Fruit fly (Drosophila melanogaster) whole organism, embryonic: ENCODE data around the gene Adh.

ENCODE experiments used
- Ada2b ChIP-seq: fragments of 200-800 bp; sonication (Bioruptor generic); IDR thresholded peaks from 2 replicates; pipeline ENCODE4 v1.3.6; 2022; ENCODE audit warnings: missing biosample characterization, missing genetic modification characterization
- Blimp-1 ChIP-seq: fragments of 200-800 bp; sonication (Bioruptor generic); optimal IDR thresholded peaks from 3 replicates; lab custom pipeline; 2018; ENCODE audit warnings: missing biosample characterization, missing genetic modification characterization, mild to moderate bottlenecking, moderate library complexity, missing genetic modification reagents
- CG10147 ChIP-seq: fragments of 200-800 bp; sonication (Bioruptor generic); optimal IDR thresholded peaks from 2 replicates; lab custom pipeline; 2019; ENCODE audit warnings: missing biosample characterization, mild to moderate bottlenecking, missing genetic modification characterization, moderate library complexity
- CG10209 ChIP-seq: fragments of 200-800 bp; sonication (Bioruptor generic); optimal IDR thresholded peaks from 3 replicates; lab custom pipeline; 2017; ENCODE audit warnings: missing biosample characterization, mild to moderate bottlenecking, missing genetic modification characterization, missing genetic modification reagents
- CG10654 ChIP-seq: fragments of 200-800 bp; sonication (Bioruptor generic); optimal IDR thresholded peaks from 2 replicates; lab custom pipeline; 2016; ENCODE audit warnings: missing biosample characterization, missing genetic modification characterization
- CG11695 ChIP-seq: fragments of 200-800 bp; sonication (Bioruptor generic); IDR thresholded peaks from 3 replicates; pipeline ENCODE4 v1.3.6; 2022; ENCODE audit warnings: missing biosample characterization, missing genetic modification characterization
- CG12236 ChIP-seq: fragments of 200-800 bp; sonication (Bioruptor generic); optimal IDR thresholded peaks from 2 replicates; lab custom pipeline; 2016; ENCODE audit warnings: missing biosample characterization, missing genetic modification characterization
- CG12659 ChIP-seq: fragments of 200-800 bp; sonication (Bioruptor generic); optimal IDR thresholded peaks from 3 replicates; lab custom pipeline; 2017; ENCODE audit warnings: mild to moderate bottlenecking, missing biosample characterization, missing genetic modification reagents, missing genetic modification characterization
- CG13123 ChIP-seq: fragments of 200-800 bp; sonication (Bioruptor generic); optimal IDR thresholded peaks from 2 replicates; lab custom pipeline; 2016; ENCODE audit warnings: missing biosample characterization, missing genetic modification characterization
- CG14667 ChIP-seq: fragments of 200-800 bp; sonication (Bioruptor generic); IDR thresholded peaks from 2 replicates; pipeline ENCODE4 v1.3.6; 2022; ENCODE audit warnings: missing biosample characterization, missing genetic modification characterization
- CG15269 ChIP-seq: fragments of 200-800 bp; sonication (Bioruptor generic); optimal IDR thresholded peaks from 2 replicates; lab custom pipeline; 2018; ENCODE audit warnings: missing biosample characterization, mild to moderate bottlenecking, missing genetic modification characterization, moderate library complexity
- CG15479 ChIP-seq: fragments of 200-800 bp; sonication (Bioruptor generic); optimal IDR thresholded peaks from 3 replicates; lab custom pipeline; 2019; ENCODE audit warnings: missing biosample characterization, mild to moderate bottlenecking, missing genetic modification characterization, moderate library complexity
- CG2712 ChIP-seq: fragments of 200-800 bp; optimal IDR thresholded peaks from 3 replicates; lab custom pipeline; 2019; ENCODE audit warnings: missing biosample characterization, mild to moderate bottlenecking, missing genetic modification characterization, moderate library complexity
- CG31441 ChIP-seq: fragments of 200-800 bp; sonication (Bioruptor generic); IDR thresholded peaks from 2 replicates; pipeline ENCODE4 v1.3.6; 2022; ENCODE audit warnings: missing biosample characterization, missing genetic modification characterization
- CG34224 ChIP-seq: fragments of 200-800 bp; sonication (Bioruptor generic); IDR thresholded peaks from 3 replicates; pipeline ENCODE4 v1.3.6; 2022; ENCODE audit warnings: missing biosample characterization, missing genetic modification characterization; ENCODE audit not compliant: partially characterized antibody
- CG4854 ChIP-seq: fragments of 200-800 bp; sonication (Bioruptor generic); optimal IDR thresholded peaks from 2 replicates; lab custom pipeline; 2016; ENCODE audit warnings: missing biosample characterization, missing genetic modification characterization, inconsistent platforms
- CG6175 ChIP-seq: fragments of 200-800 bp; sonication (Bioruptor generic); IDR thresholded peaks from 3 replicates; pipeline ENCODE4 v1.3.6; 2022; ENCODE audit warnings: missing biosample characterization, missing genetic modification characterization
- CG6765 ChIP-seq: fragments of 200-800 bp; sonication (Bioruptor generic); optimal IDR thresholded peaks from 3 replicates; lab custom pipeline; 2017; ENCODE audit warnings: missing biosample characterization, mild to moderate bottlenecking, missing genetic modification characterization
- CG7963 ChIP-seq: fragments of 200-800 bp; sonication (Bioruptor generic); IDR thresholded peaks from 3 replicates; pipeline ENCODE4 v1.3.6; 2022; ENCODE audit warnings: missing biosample characterization, missing genetic modification characterization; ENCODE audit not compliant: partially characterized antibody
- CG9609 ChIP-seq: fragments of 200-800 bp; sonication (Bioruptor generic); optimal IDR thresholded peaks from 3 replicates; lab custom pipeline; 2016; ENCODE audit warnings: missing biosample characterization, missing genetic modification characterization
- CG9727 ChIP-seq: fragments of 200-800 bp; sonication (Bioruptor generic); optimal IDR thresholded peaks from 3 replicates; lab custom pipeline; 2017; ENCODE audit warnings: missing biosample characterization, mild to moderate bottlenecking, missing genetic modification characterization
- CoRest ChIP-seq: fragments of 200-800 bp; sonication (Bioruptor generic); optimal IDR thresholded peaks from 3 replicates; lab custom pipeline; 2018; ENCODE audit warnings: missing biosample characterization, mild to moderate bottlenecking, missing genetic modification characterization, moderate library complexity
- D ChIP-seq, 2 experiments: fragments of 200-800 bp in 1 of 2; fragments of >200 bp in 1 of 2; sonication (Bioruptor generic) in 1 of 2; optimal IDR thresholded peaks; 2 replicates in 1 of 2; 3 replicates in 1 of 2; lab custom pipeline; 2017; ENCODE audit warnings: mild to moderate bottlenecking in 1 of 2, missing biosample characterization in 1 of 2, missing genetic modification characterization in 1 of 2, missing genetic modification reagents in 1 of 2
- Drgx ChIP-seq: fragments of 200-800 bp; sonication (Bioruptor generic); IDR thresholded peaks from 2 replicates; pipeline ENCODE4 v1.3.6; 2022; ENCODE audit warnings: missing biosample characterization, missing genetic modification characterization
- Ets65A ChIP-seq: fragments of 200-800 bp; sonication (Bioruptor generic); peaks from one replicate; lab custom pipeline; 2016; ENCODE audit warnings: missing biosample characterization, missing genetic modification characterization
- Fer1 ChIP-seq: fragments of 200-800 bp; sonication (Bioruptor generic); optimal IDR thresholded peaks from 2 replicates; lab custom pipeline; 2017; ENCODE audit warnings: missing biosample characterization, mild to moderate bottlenecking, missing genetic modification characterization
- Fer3 ChIP-seq: fragments of 200-800 bp; sonication (Bioruptor generic); optimal IDR thresholded peaks from 2 replicates; lab custom pipeline; 2018; ENCODE audit warnings: missing biosample characterization, mild to moderate bottlenecking, missing genetic modification characterization, moderate library complexity
- Gug ChIP-seq: fragments of 200-800 bp; sonication (Bioruptor generic); IDR thresholded peaks from 4 replicates; pipeline ENCODE4 v1.3.6; 2022; ENCODE audit warnings: missing biosample characterization, missing genetic modification characterization
- Scr ChIP-seq: fragments of 200-800 bp; sonication (Bioruptor generic); IDR thresholded peaks from 2 replicates; pipeline ENCODE4 v1.3.6; 2022; ENCODE audit warnings: missing biosample characterization, missing genetic modification characterization; ENCODE audit not compliant: partially characterized antibody
- Sin3A ChIP-seq: fragments of >200 bp; optimal IDR thresholded peaks from 2 replicates; lab custom pipeline; 2018
- Sry-β ChIP-seq: fragments of 200-800 bp; sonication (Bioruptor generic); optimal IDR thresholded peaks from 2 replicates; lab custom pipeline; 2018; ENCODE audit warnings: missing biosample characterization, mild to moderate bottlenecking, missing genetic modification characterization, moderate library complexity
- Trl ChIP-seq, 3 experiments: fragments of >200 bp in 2 of 3; fragments of 200-800 bp in 1 of 3; sonication (Bioruptor generic) in 1 of 3; optimal IDR thresholded peaks; 2 replicates in 1 of 3; 3 replicates in 2 of 3; lab custom pipeline; 2016 to 2017; ENCODE audit warnings: missing biosample characterization in 1 of 3, missing genetic modification characterization in 1 of 3
- ac ChIP-seq: fragments of 200-800 bp; sonication (Bioruptor generic); optimal IDR thresholded peaks from 3 replicates; lab custom pipeline; 2017; ENCODE audit warnings: missing biosample characterization, mild to moderate bottlenecking, missing genetic modification characterization
- ara ChIP-seq: fragments of 200-800 bp; sonication (Bioruptor generic); IDR thresholded peaks from 2 replicates; pipeline ENCODE4 v1.3.6; 2022; ENCODE audit warnings: missing biosample characterization, missing genetic modification characterization
- cad ChIP-seq: fragments of >200 bp; optimal IDR thresholded peaks from 2 replicates; lab custom pipeline; 2017; ENCODE audit warnings: missing biosample characterization, missing genetic modification characterization
- dm ChIP-seq: fragments of 200-800 bp; sonication (Bioruptor generic); optimal IDR thresholded peaks from 3 replicates; lab custom pipeline; 2016; ENCODE audit warnings: missing biosample characterization, missing genetic modification characterization
- en ChIP-seq: fragments of 200-800 bp; sonication (Bioruptor generic); optimal IDR thresholded peaks from 2 replicates; lab custom pipeline; 2016; ENCODE audit warnings: missing biosample characterization, missing genetic modification characterization
- esg ChIP-seq: fragments of 200-800 bp; sonication (Bioruptor generic); conservative IDR thresholded peaks from 2 replicates; pipeline ENCODE4 v1.3.6; 2022; ENCODE audit warnings: missing biosample characterization, missing genetic modification characterization
- eve ChIP-seq, 2 experiments: fragments of >200 bp; optimal IDR thresholded peaks; 2 replicates each; lab custom pipeline; 2017; ENCODE audit warnings: missing biosample characterization in 2 of 2, missing genetic modification characterization in 2 of 2
- gem ChIP-seq: fragments of 200-800 bp; sonication (Bioruptor generic); optimal IDR thresholded peaks from 2 replicates; lab custom pipeline; 2019; ENCODE audit warnings: missing biosample characterization, mild to moderate bottlenecking, missing genetic modification characterization, moderate library complexity
- grn ChIP-seq: fragments of 200-800 bp; sonication (Bioruptor generic); optimal IDR thresholded peaks from 3 replicates; lab custom pipeline; 2017; ENCODE audit warnings: missing biosample characterization, missing genetic modification characterization
- gsb ChIP-seq: fragments of 200-800 bp; sonication (Bioruptor generic); IDR thresholded peaks from 2 replicates; pipeline ENCODE4 v1.3.6; 2022; ENCODE audit warnings: missing biosample characterization, missing genetic modification characterization
- hkb ChIP-seq, 2 experiments: fragments of 200-800 bp in 1 of 2; fragments of >200 bp in 1 of 2; sonication (Bioruptor generic) in 1 of 2; IDR thresholded peaks in 1 of 2; optimal IDR thresholded peaks in 1 of 2; 2 replicates each; pipeline versions ENCODE4 v1.3.6 to Lab custom; 2017 to 2022; ENCODE audit warnings: missing biosample characterization in 1 of 2, missing genetic modification characterization in 1 of 2
- luna ChIP-seq: fragments of 200-800 bp; sonication (Bioruptor generic); optimal IDR thresholded peaks from 2 replicates; lab custom pipeline; 2016; ENCODE audit warnings: missing biosample characterization, missing genetic modification characterization
- prd ChIP-seq, 3 experiments: fragments of >200 bp in 2 of 3; fragments of 200-800 bp in 1 of 3; sonication (Bioruptor generic) in 1 of 3; optimal IDR thresholded peaks in 2 of 3; IDR thresholded peaks in 1 of 3; 2 replicates in 2 of 3; 3 replicates in 1 of 3; pipeline versions ENCODE4 v1.3.6 to Lab custom; 2017 to 2022; ENCODE audit warnings: missing biosample characterization in 1 of 3, missing genetic modification characterization in 1 of 3
- tin ChIP-seq: fragments of 200-800 bp; sonication (Bioruptor generic); optimal IDR thresholded peaks from 3 replicates; lab custom pipeline; 2016; ENCODE audit warnings: missing biosample characterization, missing genetic modification characterization
- tll ChIP-seq, 2 experiments: fragments of 200-800 bp in 1 of 2; fragments of >200 bp in 1 of 2; sonication (Bioruptor generic) in 1 of 2; optimal IDR thresholded peaks; 2 replicates each; lab custom pipeline; 2017 to 2019; ENCODE audit warnings: missing biosample characterization in 2 of 2, missing genetic modification characterization in 2 of 2, mild to moderate bottlenecking in 1 of 2, moderate library complexity in 1 of 2
- twi ChIP-seq: fragments of 200-800 bp; optimal IDR thresholded peaks from 2 replicates; lab custom pipeline; 2019; ENCODE audit warnings: missing biosample characterization, mild to moderate bottlenecking, missing genetic modification characterization, moderate library complexity
- zen ChIP-seq: fragments of 200-800 bp; sonication (Bioruptor generic); optimal IDR thresholded peaks from 3 replicates; lab custom pipeline; 2018; ENCODE audit warnings: missing biosample characterization, mild to moderate bottlenecking, missing genetic modification characterization, moderate library complexity

Gene Adh

DNA sequence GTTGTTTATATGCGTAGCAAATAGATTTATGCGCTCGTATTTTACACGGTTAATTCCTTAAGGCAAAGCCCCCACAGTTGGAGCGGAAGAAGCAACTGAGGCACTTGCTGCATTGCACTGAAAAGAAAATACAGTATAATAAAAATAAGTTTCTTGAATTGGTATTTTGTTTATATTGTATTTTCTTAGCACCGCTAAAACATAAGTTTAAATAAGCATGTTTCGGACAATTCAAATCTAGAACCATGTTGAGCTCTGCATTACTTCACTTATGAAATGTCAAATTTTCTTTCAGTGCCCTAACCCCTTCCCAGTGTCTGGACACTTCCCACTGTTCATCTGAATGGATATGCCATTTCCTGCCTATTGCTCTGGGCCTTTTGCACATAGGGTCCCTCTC is 40.5 kb upstream of the Adh start (continued):
- no peak for TF ChIP-seq Fer1
- TF ChIP-seq CG10654 (GFP tag; lab: Kevin White, UChicago): no peak
- TF ChIP-seq grn: no peak
- no peak for TF ChIP-seq CG10147 (GFP tag; lab: Kevin White, UChicago)
- no peak for TF ChIP-seq CG12659 (GFP tag; lab: Kevin White, UChicago)
- peak; percentile 29 for TF ChIP-seq gem (tag; lab: Kevin White, UChicago)
- no peak for TF ChIP-seq CG14667 (GFP tag; lab: Robert Waterston, UW)
- peak; percentile 5 for TF ChIP-seq Blimp-1 (GFP tag; lab: Kevin White, UChicago)
- TF ChIP-seq Scr (GFP tag; lab: Robert Waterston, UW): no peak
- no peak for TF ChIP-seq CoRest (tag; lab: Kevin White, UChicago)
- TF ChIP-seq hkb (optimal IDR thresholded peaks at IDR 0.05; lab: Kevin White, UChicago): no peak
- no peak for TF ChIP-seq hkb (GFP tag; IDR thresholded peaks at IDR 0.05; lab: Robert Waterston, UW)
- no peak for TF ChIP-seq CG10209 (GFP tag; lab: Kevin White, UChicago)
- peak; percentile 9 for TF ChIP-seq CG2712
- TF ChIP-seq CG9609 (GFP tag; lab: Kevin White, UChicago): no peak
- no peak for TF ChIP-seq Trl (optimal IDR thresholded peaks at IDR 0.05; lab: Kevin White, UChicago)
- no peak for TF ChIP-seq Trl (GFP tag; optimal IDR thresholded peaks at IDR 0.05; lab: Kevin White, UChicago)
- TF ChIP-seq Gug (GFP tag; lab: Robert Waterston, UW): no peak
- TF ChIP-seq Sry-β: no peak
- TF ChIP-seq CG13123: no peak
- TF ChIP-seq CG11695: no peak

DNA sequence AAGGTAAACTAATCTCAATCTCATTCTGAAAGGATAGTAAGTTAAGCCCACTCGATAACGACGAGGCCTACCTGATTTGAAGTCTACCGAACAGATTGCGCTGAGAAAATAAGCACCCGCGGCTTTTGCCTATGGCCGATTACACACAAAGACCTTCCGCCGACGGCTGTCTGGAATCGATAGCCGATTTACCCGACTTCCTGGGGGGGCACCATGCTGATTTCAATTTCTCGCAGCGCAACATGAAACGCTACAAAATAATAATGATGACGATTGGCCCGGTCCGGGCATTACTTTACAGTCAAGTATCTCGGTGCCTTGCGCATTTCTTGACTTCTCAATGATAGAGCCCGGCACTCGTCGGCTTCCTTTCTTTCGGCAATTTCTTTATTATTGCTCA is 38.2 kb upstream of the Adh start:
- TF ChIP-seq luna (GFP tag; lab: Kevin White, UChicago) (no peak), prd (optimal IDR thresholded peaks at IDR 0.05; lab: Kevin White, UChicago) (no peak), prd (GFP tag; IDR thresholded peaks at IDR 0.05; lab: Robert Waterston, UW) (peak; percentile 19; the same call in 1 of the 3 replicates), CG15479 (peak; percentile 38), cad (GFP tag; lab: Kevin White, UChicago) (peak; percentile 35), Sin3A (lab: Kevin White, UChicago) (no peak), tin (GFP tag; lab: Kevin White, UChicago) (no peak), CG6175 (no peak), twi (peak; percentile 63), zen (tag; lab: Kevin White, UChicago) (peak; percentile 86), Fer3 (tag; lab: Kevin White, UChicago) (no peak), CG31441 (GFP tag; lab: Robert Waterston, UW) (no peak), esg (no peak), ara (0 out of 2 replicates have a peak, but pooled peaks have one; percentile 17), tll (GFP tag; optimal IDR thresholded peaks at IDR 0.05; lab: Kevin White, UChicago) (peak in 1 of 2 experiments; percentile 7), Ets65A (GFP tag; lab: Kevin White, UChicago) (no peak)

DNA sequence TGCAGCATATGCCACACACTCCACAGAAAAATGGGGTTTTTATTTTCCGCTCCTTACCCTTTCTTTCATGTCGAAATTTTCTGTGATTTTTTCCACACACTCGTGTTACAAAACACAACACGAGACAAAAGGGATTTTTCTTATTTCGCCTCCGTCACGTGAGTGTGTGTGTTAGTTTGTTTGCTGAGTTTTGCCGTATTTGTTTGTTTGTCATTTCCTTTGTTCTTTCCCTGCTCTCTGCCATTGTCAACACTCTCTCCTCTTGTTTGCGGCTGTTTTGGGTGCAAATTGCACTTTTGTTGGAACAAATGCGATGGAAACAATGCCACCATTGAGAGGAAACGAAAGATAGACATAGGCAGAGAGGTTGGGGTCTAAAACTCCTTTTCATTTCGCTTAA is 35.9 kb upstream of the Adh start:
- no peak for TF ChIP-seq Ada2b (GFP tag; lab: Robert Waterston, UW)
- TF ChIP-seq twi: peak; percentile 12
- TF ChIP-seq dm (GFP tag; lab: Kevin White, UChicago): no peak
- TF ChIP-seq CG34224 (GFP tag; lab: Robert Waterston, UW): no peak
- TF ChIP-seq CG9727 (GFP tag; lab: Kevin White, UChicago): peak; percentile 32
- no peak for TF ChIP-seq CG15269 (tag; lab: Kevin White, UChicago)
- no peak for TF ChIP-seq gsb (GFP tag; lab: Robert Waterston, UW)
- no peak for TF ChIP-seq CG4854 (GFP tag; lab: Kevin White, UChicago)
- TF ChIP-seq CG12236 (GFP tag; lab: Kevin White, UChicago): no peak
- TF ChIP-seq D (optimal IDR thresholded peaks at IDR 0.05; lab: Kevin White, UChicago): peak; percentile 71
- no peak for TF ChIP-seq D (GFP tag; optimal IDR thresholded peaks at IDR 0.05; lab: Kevin White, UChicago)
- no peak for TF ChIP-seq CG6765
- no peak for TF ChIP-seq CG7963 (GFP tag; lab: Robert Waterston, UW)
- peak in 1 of 2 experiments; percentile 18 for TF ChIP-seq eve (GFP tag; optimal IDR thresholded peaks at IDR 0.05; lab: Kevin White, UChicago)
- no peak for TF ChIP-seq Drgx (GFP tag; lab: Robert Waterston, UW)
- peak; percentile 4 for TF ChIP-seq Blimp-1 (GFP tag; lab: Kevin White, UChicago)
- no peak for TF ChIP-seq en
- peak; percentile 23 for TF ChIP-seq ac (GFP tag; lab: Kevin White, UChicago)
